Worm (Caenorhabditis elegans) whole organism, L4/young adult: ENCODE results near the gene F49F1.7.

ENCODE experiments used
- W03F9.2 ChIP-seq: fragments of 150-350 bp; optimal IDR thresholded peaks from 2 replicates; lab custom pipeline; 2014; ENCODE audit warnings: missing biosample characterization, missing genetic modification characterization
- dao-5 ChIP-seq: sonication (generic microtip); optimal IDR thresholded peaks from 2 replicates; lab custom pipeline; 2016; ENCODE audit warnings: missing genotype, missing genetic modification characterization, moderate library complexity, missing compliant biosample characterization
- him-1 ChIP-seq: sonication (generic microtip); optimal IDR thresholded peaks from 2 replicates; lab custom pipeline; 2016; ENCODE audit warnings: missing genotype, missing genetic modification reagents, missing genetic modification characterization, missing compliant biosample characterization

Gene F49F1.7

DNA sequence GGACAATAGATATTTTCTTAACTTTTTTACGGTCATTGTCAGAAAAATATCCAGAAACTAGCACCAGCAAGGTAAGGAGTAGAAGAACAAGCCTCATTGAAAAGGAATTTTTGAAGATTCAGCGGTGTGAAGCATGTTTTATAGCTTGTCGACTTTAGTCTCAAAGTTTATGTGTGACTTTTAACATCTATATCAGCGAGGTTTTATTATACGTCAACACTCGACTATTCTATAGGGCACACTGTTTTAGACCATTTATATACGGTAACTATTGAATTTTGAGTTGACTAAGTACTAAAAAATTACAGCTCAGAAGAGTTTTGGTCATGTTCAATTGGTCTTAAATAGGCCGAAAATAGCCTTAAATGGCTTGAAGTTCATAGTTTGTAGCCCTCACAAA lies 15.8 kb upstream of the F49F1.7 start, which contains the start of gene F49F1.11:
Gene F49F1.11, minus strand, starts transcription at position 101 of the 400 bp plus-strand sequence.
- TF ChIP-seq him-1 (no peak), W03F9.2 (no peak), dao-5 (tag; lab: Kevin White, UChicago) (no peak)

DNA sequence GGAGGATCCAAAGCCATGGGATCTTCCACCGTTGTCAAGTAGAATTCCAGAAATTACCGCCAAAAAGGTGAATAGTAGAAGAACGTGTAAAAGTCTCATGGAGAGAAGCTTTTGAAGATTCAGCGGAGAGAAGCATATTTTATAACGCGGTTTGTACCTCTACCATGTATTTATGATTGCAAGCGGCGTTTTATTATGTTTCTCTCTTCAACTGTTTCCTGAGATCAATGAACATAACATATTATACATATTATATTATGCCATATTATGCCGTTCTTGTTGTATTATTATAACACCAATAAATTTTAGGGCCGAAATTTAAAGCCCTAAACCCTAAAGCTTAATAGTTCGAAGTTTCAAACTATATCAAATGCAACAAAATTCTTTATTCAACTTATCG lies 14.7 kb upstream of the F49F1.7 start, which contains the start of gene F49F1.18:
Gene F49F1.18, minus strand, starts transcription at position 101 of the 400 bp plus-strand sequence.
- TF ChIP-seq dao-5 (tag; lab: Kevin White, UChicago) (no peak), him-1 (no peak), W03F9.2 (no peak)

- TF ChIP-seq dao-5 (tag; lab: Kevin White, UChicago): no peak
- TF ChIP-seq him-1: no peak
- no peak for TF ChIP-seq W03F9.2
Measured at ce11 chrIV:4139022-4139421, 13.5 kb upstream of the F49F1.7 start, which contains the start of gene F49F1.10. F49F1.10 (minus strand) TSS chrIV:4139122.

DNA sequence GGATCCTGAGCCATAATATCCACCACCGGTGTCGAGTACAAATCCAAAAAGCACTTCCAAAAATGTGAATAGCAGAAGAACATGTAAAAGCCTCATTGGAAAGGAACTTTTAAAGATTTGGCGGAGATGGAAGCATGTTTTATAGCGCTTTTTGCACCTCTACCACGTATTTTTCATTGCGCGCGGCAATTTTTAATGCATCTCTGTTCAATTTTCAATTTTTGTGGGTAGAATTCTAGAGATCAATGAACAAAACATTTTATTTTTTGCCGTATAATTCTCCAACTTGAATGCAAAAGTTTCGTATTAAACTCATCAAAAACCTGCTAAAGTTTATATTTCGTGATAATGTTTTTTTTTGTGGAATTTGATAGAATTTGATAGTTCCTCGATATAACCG lies 11.9 kb upstream of the F49F1.7 start, which contains the start of gene F49F1.9:
Gene F49F1.9, minus strand, starts transcription at position 101 of the 400 bp plus-strand sequence.
- no peak for TF ChIP-seq him-1

DNA sequence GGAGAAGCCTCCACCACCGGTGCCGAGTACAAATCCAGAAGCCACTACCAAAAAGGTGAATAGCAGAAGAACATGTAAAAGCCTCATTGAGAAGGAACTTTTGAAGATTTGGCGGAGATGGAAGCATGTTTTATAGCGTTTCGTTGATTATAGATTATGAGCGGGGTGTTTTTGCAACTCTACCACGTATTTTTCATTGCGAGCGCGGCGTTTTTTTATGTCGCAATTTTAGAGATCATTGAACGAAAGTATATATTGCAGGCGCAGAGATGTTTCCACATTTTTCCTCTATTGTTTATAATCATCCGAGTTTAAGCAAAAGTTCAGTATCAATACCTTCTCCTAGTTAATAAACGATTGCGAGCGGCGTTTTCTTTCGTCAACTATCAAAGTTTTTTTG lies 10.2 kb upstream of the F49F1.7 start, which contains the start of gene F49F1.17:
Gene F49F1.17, minus strand, starts transcription at position 101 of the 400 bp plus-strand sequence.
- TF ChIP-seq W03F9.2 (no peak), him-1 (no peak), dao-5 (tag; lab: Kevin White, UChicago) (no peak)

DNA sequence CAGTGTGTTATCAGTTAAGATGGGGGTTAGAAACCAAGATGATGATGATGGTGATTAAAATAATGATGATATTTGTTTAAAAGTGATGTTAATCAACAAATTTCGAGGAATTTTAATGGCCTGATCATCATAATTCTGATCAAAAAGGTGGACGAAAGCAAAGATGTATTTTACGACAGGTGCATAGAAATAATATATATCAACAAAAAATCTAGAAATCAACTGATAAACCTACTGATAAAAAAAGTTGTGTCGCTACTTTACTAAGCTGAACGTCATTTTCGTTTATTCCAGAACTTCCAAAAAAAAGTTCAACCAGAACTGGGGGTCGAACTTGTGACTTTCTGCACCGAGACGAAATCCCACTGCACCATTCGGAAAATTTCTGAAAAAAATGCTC lies 2.5 kb downstream of the F49F1.7 start, which contains the start of gene mul-1:
Gene mul-1, minus strand, starts transcription at position 84 of the 400 bp plus-strand sequence.
- no peak for TF ChIP-seq dao-5 (tag; lab: Kevin White, UChicago)
- TF ChIP-seq him-1: no peak
- no peak for TF ChIP-seq W03F9.2

- TF ChIP-seq W03F9.2: no peak
- no peak for TF ChIP-seq him-1
- no peak for TF ChIP-seq dao-5 (tag; lab: Kevin White, UChicago)
Measured at ce11 chrIV:4121055-4121454, 4.5 kb downstream of the F49F1.7 start.

DNA sequence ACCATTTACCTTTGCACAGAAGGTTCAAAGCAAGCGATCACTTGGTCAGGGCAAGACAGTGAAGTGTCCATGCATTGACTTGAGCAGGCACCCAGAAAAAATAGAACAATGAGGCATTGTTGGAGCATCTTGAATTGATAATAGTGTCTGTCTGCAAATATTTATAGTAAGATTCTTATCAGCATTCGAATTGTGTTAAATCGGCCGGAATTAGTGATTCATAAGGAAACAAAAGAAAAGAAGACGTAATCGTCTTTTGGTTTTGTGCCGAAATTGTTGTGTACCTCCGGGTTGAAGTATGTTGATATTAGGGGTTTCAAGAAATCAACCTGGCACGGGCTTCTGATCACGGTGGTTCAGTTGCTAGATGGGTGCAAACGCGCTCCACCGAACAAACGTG lies 5.3 kb downstream of the F49F1.7 start, which contains the start of gene F49F1.5:
Gene F49F1.5, minus strand, starts transcription at position 153 of the 400 bp plus-strand sequence.
- TF ChIP-seq dao-5 (tag; lab: Kevin White, UChicago) (no peak), W03F9.2 (no peak), him-1 (no peak)

DNA sequence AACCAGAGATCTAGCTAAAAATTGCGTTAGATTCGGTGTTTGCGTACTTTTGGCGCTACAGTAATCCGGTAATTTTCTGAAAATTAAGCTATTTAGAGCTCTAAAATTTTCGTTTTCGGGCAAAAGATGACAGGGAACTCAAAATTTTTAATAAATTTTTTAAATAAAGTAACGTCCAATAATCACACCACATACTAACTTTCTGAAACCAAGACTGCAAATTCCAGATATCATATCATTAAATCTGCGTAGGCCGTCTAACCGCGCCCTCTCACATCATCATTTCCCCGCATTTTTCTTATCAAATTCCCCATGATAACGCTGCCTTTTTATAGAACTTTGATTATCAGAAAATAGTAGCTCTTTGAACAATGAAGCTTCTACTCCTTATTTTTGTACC lies 8.1 kb downstream of the F49F1.7 start, which contains the start of gene drd-50:
Gene drd-50, plus strand, starts transcription at position 301 of the 400 bp plus-strand sequence.
- no peak for TF ChIP-seq dao-5 (tag; lab: Kevin White, UChicago)
- TF ChIP-seq W03F9.2: no peak
- no peak for TF ChIP-seq him-1

ce11 chrIV:4115634-4116033 lies 9.9 kb downstream of the F49F1.7 start, which contains the start of the genes F49F1.4 and F49F1.2:
F49F1.4 (minus strand) TSS chrIV:4115734.
F49F1.2 (plus strand) TSS chrIV:4115943.
- no peak for TF ChIP-seq him-1
- no peak for TF ChIP-seq W03F9.2
- no peak for TF ChIP-seq dao-5 (tag; lab: Kevin White, UChicago)

- TF ChIP-seq dao-5 (tag; lab: Kevin White, UChicago) (no peak), him-1 (no peak), W03F9.2 (no peak)
Measured at ce11 chrIV:4114526-4114925, 11.0 kb downstream of the F49F1.7 start, which contains the start of gene F49F1.15. F49F1.15 (minus strand) TSS chrIV:4114626.

- no peak for TF ChIP-seq dao-5 (tag; lab: Kevin White, UChicago)
- no peak for TF ChIP-seq W03F9.2
- TF ChIP-seq him-1: no peak
Measured at ce11 chrIV:4112387-4112786, 13.2 kb downstream of the F49F1.7 start, which contains the start of gene F49F1.14. F49F1.14 (minus strand) TSS chrIV:4112487.

ce11 chrIV:4108767-4109166 lies 16.8 kb downstream of the F49F1.7 start, which contains the start of gene C35B1.7:
C35B1.7 (plus strand) TSS chrIV:4109067.
- TF ChIP-seq W03F9.2 (no peak), dao-5 (tag; lab: Kevin White, UChicago) (no peak), him-1 (no peak)

- TF ChIP-seq W03F9.2 (no peak), him-1 (no peak), dao-5 (tag; lab: Kevin White, UChicago) (no peak)
Measured at ce11 chrIV:4102720-4103119, 22.8 kb downstream of the F49F1.7 start, which contains the start of gene ubc-1. ubc-1 (plus strand) TSS chrIV:4103020.

- TF ChIP-seq dao-5 (tag; lab: Kevin White, UChicago) (no peak), him-1 (no peak), W03F9.2 (no peak)
Measured at ce11 chrIV:4099773-4100172, 25.8 kb downstream of the F49F1.7 start.
